Worm (Caenorhabditis elegans) whole organism, young adult: ENCODE data around the gene ZK154.6.
A peak's percentile ranks its signal among the peaks of the same experiment; 100 is the strongest.

Experiments
- dpl-1 ChIP-seq: fragments of 150-350 bp; optimal IDR thresholded peaks from 2 replicates; lab custom pipeline; 2014; ENCODE audit warnings: missing biosample characterization, missing genetic modification reagents, missing genetic modification characterization
- unc-62 ChIP-seq: fragments of 150-350 bp; optimal IDR thresholded peaks from 2 replicates; lab custom pipeline; 2014; ENCODE audit warnings: missing biosample characterization, missing genetic modification reagents, missing genetic modification characterization
- ztf-26 ChIP-seq: sonication (generic microtip); optimal IDR thresholded peaks from 2 replicates; lab custom pipeline; 2017; ENCODE audit warnings: missing genetic modification characterization, missing compliant biosample characterization

ce11 chrX:7809352-7810196, 16.2 kb upstream of the ZK154.6 start:
- TF ChIP-seq dpl-1: no peak
- no peak for TF ChIP-seq unc-62 (GFP tag; lab: Kevin White, UChicago)
- TF ChIP-seq ztf-26 (tag; lab: Kevin White, UChicago): peak; percentile 3
